Fruit fly (Drosophila melanogaster) whole organism, wandering third instar larva: Measurements from ENCODE around the gene ppk19.

ENCODE experiments used
- Myc ChIP-seq: fragments of >200 bp; optimal IDR thresholded peaks from 2 replicates; lab custom pipeline; 2017
- Sp1 ChIP-seq: fragments of 200-800 bp; sonication (Bioruptor generic); optimal IDR thresholded peaks from 3 replicates; lab custom pipeline; 2019; ENCODE audit warnings: missing biosample characterization, mild to moderate bottlenecking, missing genetic modification characterization, moderate library complexity

DNA sequence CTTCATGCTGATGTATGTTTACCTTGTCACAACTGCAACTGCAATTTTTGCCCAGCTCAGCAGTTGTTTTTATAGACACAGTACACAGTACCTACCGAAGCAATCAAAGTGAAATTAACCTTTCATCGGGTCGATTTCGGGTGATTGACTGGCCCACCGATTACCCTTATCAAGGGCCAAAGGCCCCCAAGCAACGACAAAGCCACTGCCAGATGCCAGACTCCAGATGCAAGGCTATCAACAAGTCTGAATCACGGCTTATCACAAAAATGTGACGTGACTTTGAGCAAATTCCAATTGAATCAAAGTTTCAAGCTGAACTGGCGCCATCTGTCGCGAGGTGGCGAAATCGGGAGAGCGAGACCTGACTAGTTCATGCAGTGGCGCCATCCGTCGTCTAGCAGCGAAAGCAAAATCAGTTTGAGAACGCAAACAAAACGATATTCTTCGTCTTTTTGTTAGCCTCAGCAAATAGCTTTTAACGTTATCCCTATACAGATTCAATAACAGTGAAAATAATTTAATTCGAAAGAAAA is 44.6 kb downstream of the ppk19 start, which contains the start of gene Obp99b:
- TF ChIP-seq Myc (lab: Kevin White, UChicago) (no peak), Sp1 (peak; percentile 36)
